Fruit fly (Drosophila melanogaster): ENCODE results near the gene pns.

Gene pns

DNA sequence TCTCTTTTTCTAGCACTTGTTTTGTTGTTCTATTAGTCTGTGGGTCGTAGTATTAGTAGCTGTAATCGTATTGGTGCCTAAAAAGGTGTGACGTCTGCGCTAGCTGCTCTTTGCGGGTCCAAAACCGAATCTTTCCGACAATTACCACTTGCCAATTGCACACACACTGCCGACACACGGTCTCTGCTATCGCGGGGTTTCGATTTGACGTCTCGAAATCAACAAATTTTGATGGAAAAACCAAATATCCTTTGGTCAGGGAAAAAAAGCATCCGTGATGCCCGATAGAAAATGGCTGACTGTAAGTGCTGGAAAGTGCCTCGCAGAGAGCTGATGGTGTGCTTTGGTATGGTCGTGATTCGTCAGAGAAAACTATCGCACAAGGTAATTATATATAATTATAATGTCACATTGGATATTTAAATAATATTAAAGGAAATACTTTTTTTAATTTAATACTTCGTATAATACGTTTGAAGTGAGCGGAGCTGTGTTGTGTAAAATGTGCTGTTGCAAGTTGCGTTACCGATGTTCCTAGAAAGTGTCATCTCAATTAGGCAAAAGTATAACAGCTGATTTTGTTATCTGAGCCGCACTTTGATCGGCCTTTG lies 21.3 kb downstream of the pns start, which contains the start of the genes Pex10 and CG12099 (continued):
- TF ChIP-seq fd96Cb (tag; optimal IDR thresholded peaks at IDR 0.05) (peak; percentile 71), CG8388 (GFP tag; optimal IDR thresholded peaks at IDR 0.05) (peak; percentile 85), D19A (tag; optimal IDR thresholded peaks at IDR 0.05) (no peak), CG16779 (GFP tag; IDR thresholded peaks at IDR 0.05) (peak; percentile 83), br (optimal IDR thresholded peaks at IDR 0.05) (no peak), CG13123 (GFP tag; optimal IDR thresholded peaks at IDR 0.05) (peak; percentile 76), Sry-β (GFP tag; optimal IDR thresholded peaks at IDR 0.05) (peak; percentile 64), run (tag; optimal IDR thresholded peaks at IDR 0.05) (peak; percentile 16), ro (GFP tag; IDR thresholded peaks at IDR 0.05) (peak; percentile 51), CG15269 (tag; optimal IDR thresholded peaks at IDR 0.05) (peak; percentile 86), CG3281 (GFP tag; optimal IDR thresholded peaks at IDR 0.05) (peak; percentile 85), pb (GFP tag; optimal IDR thresholded peaks at IDR 0.05) (no peak), CG1832 (GFP tag; optimal IDR thresholded peaks at IDR 0.05) (no peak), nmo (GFP tag; optimal IDR thresholded peaks at IDR 0.05) (peak; percentile 94), Antp (GFP tag; optimal IDR thresholded peaks at IDR 0.05) (peak; percentile 62), Opbp (GFP tag; IDR thresholded peaks at IDR 0.05; ENCODE audit: partially characterized antibody) (peak; percentile 85), tx (GFP tag; optimal IDR thresholded peaks at IDR 0.05) (peak; percentile 56), Xrp1 (GFP tag; IDR thresholded peaks at IDR 0.05) (peak; percentile 93), gcm2 (GFP tag; optimal IDR thresholded peaks at IDR 0.05) (no peak), mam (GFP tag; optimal IDR thresholded peaks at IDR 0.05) (peak; percentile 78), Dp (GFP tag; optimal IDR thresholded peaks at IDR 0.05) (peak; percentile 33), CG17328 (GFP tag; IDR thresholded peaks at IDR 0.05) (peak; percentile 86), Bdp1 (GFP tag; optimal IDR thresholded peaks at IDR 0.05) (peak; percentile 50), Sry-δ (GFP tag; optimal IDR thresholded peaks at IDR 0.05) (peak; percentile 87), schlank (tag; optimal IDR thresholded peaks at IDR 0.05) (peak; percentile 74), CG32772 (GFP tag; IDR thresholded peaks at IDR 0.05) (peak; percentile 91), Bgb (GFP tag; IDR thresholded peaks at IDR 0.05; ENCODE audit: partially characterized antibody) (peak; percentile 89), ase (GFP tag; IDR thresholded peaks at IDR 0.05) (peak; percentile 85), lov (optimal IDR thresholded peaks at IDR 0.05) (no peak), lov (GFP tag; IDR thresholded peaks at IDR 0.05) (peak; percentile 87), aop (GFP tag; IDR thresholded peaks at IDR 0.05) (peak; percentile 47; the same call in 1 of the 2 replicates), Trl (optimal IDR thresholded peaks at IDR 0.05) (no peak), Trl (GFP tag; optimal IDR thresholded peaks at IDR 0.05) (peak; percentile 49), toy (GFP tag; IDR thresholded peaks at IDR 0.05) (peak; percentile 48; the same call in 1 of the 2 replicates), CG7786 (GFP tag; optimal IDR thresholded peaks at IDR 0.05) (peak; percentile 48), CG7928 (GFP tag; optimal IDR thresholded peaks at IDR 0.05) (peak; percentile 69), MESR4 (GFP tag; optimal IDR thresholded peaks at IDR 0.05) (peak; percentile 95)

DNA sequence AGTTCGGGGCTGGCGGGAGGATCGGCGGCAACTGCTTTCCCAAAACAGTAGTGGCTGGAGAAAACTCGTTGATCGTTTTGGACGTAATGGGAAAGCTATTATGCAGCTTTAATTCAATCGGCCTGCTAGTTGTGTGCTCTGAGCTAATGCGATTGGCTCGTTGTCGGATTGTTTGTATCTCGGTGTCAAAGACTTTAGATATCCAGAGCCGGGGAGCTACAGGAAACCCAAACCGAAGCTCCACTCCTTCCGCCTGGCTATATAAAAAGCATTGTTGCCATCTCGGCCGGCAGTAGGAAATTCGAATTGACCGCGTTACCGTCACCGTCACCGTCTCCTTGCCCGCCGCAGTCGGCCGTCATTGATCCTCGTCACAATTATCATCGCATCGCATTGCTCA lies 28.2 kb downstream of the pns start, which contains the start of gene CG12003:
TSS of gene CG12003 (plus strand) at position 301 of the 400 bp plus-strand sequence.
- TF ChIP-seq CG16813 (GFP tag; IDR thresholded peaks at IDR 0.05; ENCODE audit: partially characterized antibody): no peak
- no peak for TF ChIP-seq CG14965 (GFP tag; optimal IDR thresholded peaks at IDR 0.05; ENCODE audit: borderline replicate concordance)
- no peak for TF ChIP-seq btn (GFP tag; optimal IDR thresholded peaks at IDR 0.05)
- TF ChIP-seq usp (GFP tag; optimal IDR thresholded peaks at IDR 0.05): no peak
- TF ChIP-seq CG8290 (GFP tag; optimal IDR thresholded peaks at IDR 0.05): no peak
- no peak for TF ChIP-seq CG8290 (tag; optimal IDR thresholded peaks at IDR 0.05)
- no peak for TF ChIP-seq kni (GFP tag; optimal IDR thresholded peaks at IDR 0.05)
- TF ChIP-seq CG2120 (GFP tag; optimal IDR thresholded peaks at IDR 0.05): no peak
- TF ChIP-seq CG4328 (GFP tag; optimal IDR thresholded peaks at IDR 0.05): no peak
- TF ChIP-seq CG8359 (GFP tag; optimal IDR thresholded peaks at IDR 0.05; ENCODE audit: borderline replicate concordance): no peak

Data from whole organism, embryonic.